Worm (Caenorhabditis elegans): Measurements from ENCODE around the gene cept-1.

cept-1 gene

ce11 chrX:12761295-12761775, 543 bp upstream of the cept-1 start (continued):
- peak; percentile 83 for TF ChIP-seq lin-14 (GFP tag; optimal IDR thresholded peaks at IDR 0.05)
- TF ChIP-seq nhr-85 (tag): peak; percentile 90
- no peak for TF ChIP-seq skn-1 (tag; optimal IDR thresholded peaks at IDR 0.05)
- no peak for TF ChIP-seq egl-27 (tag; optimal IDR thresholded peaks at IDR 0.05)
- no peak for TF ChIP-seq hpl-2 (GFP tag; optimal IDR thresholded peaks at IDR 0.05)
- peak; percentile 86 for TF ChIP-seq blmp-1 (tag; optimal IDR thresholded peaks at IDR 0.05)
- TF ChIP-seq lin-15B (tag; optimal IDR thresholded peaks at IDR 0.05): no peak
- peak; percentile 2 for TF ChIP-seq ztf-4 (tag; optimal IDR thresholded peaks at IDR 0.05)
- no peak for TF ChIP-seq mep-1 (tag; optimal IDR thresholded peaks at IDR 0.05)
- TF ChIP-seq swsn-7 (tag; optimal IDR thresholded peaks at IDR 0.05): no peak
- no peak for TF ChIP-seq ceh-8 (GFP tag; optimal IDR thresholded peaks at IDR 0.05)
- TF ChIP-seq nhr-19 (GFP tag; conservative IDR thresholded peaks at IDR 0.05): peak; percentile 55
- no peak for TF ChIP-seq C16A3.4 (tag; optimal IDR thresholded peaks at IDR 0.05)
- no peak for TF ChIP-seq aly-2 (tag; optimal IDR thresholded peaks at IDR 0.05)
- no peak for TF ChIP-seq aha-1 (tag; optimal IDR thresholded peaks at IDR 0.05)
- no peak for TF ChIP-seq hlh-4 (tag; optimal IDR thresholded peaks at IDR 0.05)
- no peak for TF ChIP-seq jun-1 (tag; optimal IDR thresholded peaks at IDR 0.05)
- no peak for TF ChIP-seq tbx-2 (tag; optimal IDR thresholded peaks at IDR 0.05)
- TF ChIP-seq vab-15 (tag; optimal IDR thresholded peaks at IDR 0.05): peak; percentile 16
- no peak for TF ChIP-seq ztf-11 (tag; optimal IDR thresholded peaks at IDR 0.05)
- TF ChIP-seq nhr-77 (tag; optimal IDR thresholded peaks at IDR 0.05): no peak
- TF ChIP-seq snpc-4 (tag; optimal IDR thresholded peaks at IDR 0.05): no peak
- TF ChIP-seq ceh-90 (tag; optimal IDR thresholded peaks at IDR 0.05): no peak
- TF ChIP-seq ces-1 (GFP tag; optimal IDR thresholded peaks at IDR 0.05): no peak
- no peak for TF ChIP-seq ama-1 (optimal IDR thresholded peaks at IDR 0.05)
- TF ChIP-seq ceh-88 (GFP tag; IDR thresholded peaks at IDR 0.05): no peak
- TF ChIP-seq sox-4 (tag; optimal IDR thresholded peaks at IDR 0.05): no peak
- no peak for TF ChIP-seq lin-13 (GFP tag; optimal IDR thresholded peaks at IDR 0.05)
- TF ChIP-seq nhr-84 (tag; optimal IDR thresholded peaks at IDR 0.05): no peak
- TF ChIP-seq irx-1 (tag; optimal IDR thresholded peaks at IDR 0.05): no peak
- no peak for TF ChIP-seq unc-86 (tag; optimal IDR thresholded peaks at IDR 0.05)
- peak; percentile 65 for TF ChIP-seq pag-3 (tag; optimal IDR thresholded peaks at IDR 0.05; ENCODE audit: borderline replicate concordance, insufficient read depth)
- peak; percentile 26 for TF ChIP-seq nhr-90 (tag; optimal IDR thresholded peaks at IDR 0.05; ENCODE audit: poor library complexity)
- no peak for TF ChIP-seq ceh-82 (tag; optimal IDR thresholded peaks at IDR 0.05)
- TF ChIP-seq efl-1 (optimal IDR thresholded peaks at IDR 0.05): no peak
- no peak for TF ChIP-seq efl-1 (GFP tag; optimal IDR thresholded peaks at IDR 0.05 in 1 of 2)
- no peak for TF ChIP-seq fkh-8 (tag; optimal IDR thresholded peaks at IDR 0.05)

- TF ChIP-seq hlh-17 (GFP tag; optimal IDR thresholded peaks at IDR 0.05; ENCODE audit: borderline replicate concordance) (no peak), egl-27 (tag; optimal IDR thresholded peaks at IDR 0.05) (no peak), nhr-12 (tag; optimal IDR thresholded peaks at IDR 0.05) (no peak), snu-23 (GFP tag; optimal IDR thresholded peaks at IDR 0.05) (no peak), rnt-1 (tag; optimal IDR thresholded peaks at IDR 0.05) (no peak), unc-98 (GFP tag; IDR thresholded peaks at IDR 0.05) (no peak), snpc-4 (tag; optimal IDR thresholded peaks at IDR 0.05) (no peak), mep-1 (tag; optimal IDR thresholded peaks at IDR 0.05) (no peak), elt-2 (tag; optimal IDR thresholded peaks at IDR 0.05) (no peak), pax-3 (tag; optimal IDR thresholded peaks at IDR 0.05) (no peak), ceh-88 (GFP tag; IDR thresholded peaks at IDR 0.05) (no peak), C34B4.2 (tag; optimal IDR thresholded peaks at IDR 0.05) (no peak), nhr-90 (tag; optimal IDR thresholded peaks at IDR 0.05; ENCODE audit: poor library complexity) (no peak), mdl-1 (tag; optimal IDR thresholded peaks at IDR 0.05) (no peak), ama-1 (optimal IDR thresholded peaks at IDR 0.05) (no peak), mab-9 (GFP tag; IDR thresholded peaks at IDR 0.05) (no peak), zip-4 (GFP tag; optimal IDR thresholded peaks at IDR 0.05) (no peak), ceh-8 (GFP tag; optimal IDR thresholded peaks at IDR 0.05) (no peak), C04F5.9 (tag; optimal IDR thresholded peaks at IDR 0.05) (no peak), F16B12.6 (tag; optimal IDR thresholded peaks at IDR 0.05) (no peak)
Observed at ce11 chrX:12764009-12764408, 2.1 kb downstream of the cept-1 start.

Measured in whole organism, L1 larva.